Worm (Caenorhabditis elegans) whole organism, late embryonic: Measurements from ENCODE around the gene Y38H6C.9.

Experiments
- nhr-11 ChIP-seq: fragments of 150-350 bp; optimal IDR thresholded peaks from 2 replicates; lab custom pipeline; 2014; ENCODE audit warnings: missing biosample characterization, missing genetic modification characterization
- odd-2 ChIP-seq: sonication (generic microtip); optimal IDR thresholded peaks from 2 replicates; lab custom pipeline; 2017; ENCODE audit warnings: antibody characterized with exemption, mild to moderate bottlenecking, missing genetic modification characterization, missing compliant biosample characterization
- unc-86 ChIP-seq: sonication (generic microtip); optimal IDR thresholded peaks from 2 replicates; lab custom pipeline; 2016; ENCODE audit warnings: missing genetic modification characterization, missing compliant biosample characterization

DNA sequence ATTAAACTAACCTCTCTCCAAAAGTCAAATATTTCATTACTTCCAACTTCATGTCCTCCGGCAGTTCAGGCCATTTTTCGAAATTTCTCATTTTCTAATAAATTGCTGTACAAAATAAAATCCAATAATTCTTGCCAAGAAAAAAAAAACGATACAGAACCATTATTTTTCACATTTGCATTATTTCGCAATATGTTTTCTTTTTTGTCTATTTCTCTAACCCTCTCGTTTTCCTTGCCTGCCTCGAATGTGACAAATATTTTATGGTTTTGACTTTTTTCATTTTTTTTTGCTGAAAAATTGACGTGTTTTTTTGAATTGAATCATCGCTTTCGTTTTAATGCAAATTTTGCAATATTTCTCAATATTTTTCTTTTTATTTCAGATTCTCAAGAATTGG lies at the start of gene Y38H6C.9, which contains the start of gene fbxa-150:
- TF ChIP-seq nhr-11 (tag; lab: Kevin White, UChicago) (no peak), odd-2 (tag; lab: Kevin White, UChicago) (no peak), unc-86 (tag; lab: Kevin White, UChicago) (no peak)
